Worm (Caenorhabditis elegans): ENCODE results near the gene famk-1.
A peak's percentile ranks its signal among the peaks of the same experiment; 100 is the strongest.

The famk-1 gene

ce11 chrX:15241169-15241568 lies 28.1 kb upstream of the famk-1 start (continued):
- TF ChIP-seq attf-5 (GFP tag; optimal IDR thresholded peaks at IDR 0.05) (peak; percentile 11), nhr-120 (GFP tag; IDR thresholded peaks at IDR 0.05) (no peak), F57A8.1 (GFP tag; optimal IDR thresholded peaks at IDR 0.05) (peak; percentile 18), F52B5.7 (tag; optimal IDR thresholded peaks at IDR 0.05) (peak; percentile 14), rcor-1 (GFP tag; IDR thresholded peaks at IDR 0.05) (0 out of 2 replicates have a peak, but pooled peaks have one; percentile 18), B0261.1 (tag; optimal IDR thresholded peaks at IDR 0.05) (peak; percentile 66), ceh-40 (GFP tag; IDR thresholded peaks at IDR 0.05) (0 out of 2 replicates have a peak, but pooled peaks have one; percentile 53), lin-54 (GFP tag; optimal IDR thresholded peaks at IDR 0.05) (peak; percentile 39), snpc-1.3 (tag; optimal IDR thresholded peaks at IDR 0.05; ENCODE audit: insufficient read depth) (peak; percentile 51)

ce11 chrX:15236036-15236435 lies 23.0 kb upstream of the famk-1 start:
- TF ChIP-seq sptf-2 (GFP tag; optimal IDR thresholded peaks at IDR 0.05) (no peak), hmg-20 (GFP tag; IDR thresholded peaks at IDR 0.05) (no peak), nfyb-1 (GFP tag; IDR thresholded peaks at IDR 0.05) (peak; percentile 71; the same call in 1 of the 2 replicates), zim-3 (tag; optimal IDR thresholded peaks at IDR 0.05) (peak; percentile 6), nhr-179 (tag; optimal IDR thresholded peaks at IDR 0.05) (no peak), unc-62 (GFP tag; optimal IDR thresholded peaks at IDR 0.05) (no peak), Y79H2A.3 (GFP tag; conservative IDR thresholded peaks at IDR 0.05) (no peak), ZK185.1 (tag; optimal IDR thresholded peaks at IDR 0.05; ENCODE audit: poor library complexity, severe bottlenecking) (no peak), tbx-9 (tag; optimal IDR thresholded peaks at IDR 0.05; ENCODE audit: borderline replicate concordance) (no peak), unc-130 (GFP tag; optimal IDR thresholded peaks at IDR 0.05) (no peak), dpl-1 (GFP tag; optimal IDR thresholded peaks at IDR 0.05) (no peak), Y67H2A.10 (GFP tag; conservative IDR thresholded peaks at IDR 0.05) (no peak), F37B4.10 (GFP tag; IDR thresholded peaks at IDR 0.05) (no peak), attf-3 (GFP tag; conservative IDR thresholded peaks at IDR 0.05) (no peak), B0035.1 (tag; optimal IDR thresholded peaks at IDR 0.05) (no peak), T07F8.4 (tag; optimal IDR thresholded peaks at IDR 0.05) (no peak), F23B12.7 (tag; optimal IDR thresholded peaks at IDR 0.05; ENCODE audit: insufficient read depth) (no peak), snpc-1.1 (tag; optimal IDR thresholded peaks at IDR 0.05; ENCODE audit: insufficient read depth) (no peak), F10E7.11 (tag; optimal IDR thresholded peaks at IDR 0.05) (no peak), B0336.3 (GFP tag; IDR thresholded peaks at IDR 0.05) (no peak), chd-7 (tag; optimal IDR thresholded peaks at IDR 0.05) (no peak), tbp1 (GFP tag; optimal IDR thresholded peaks at IDR 0.05) (peak; percentile 87), nfya-2 (GFP tag; IDR thresholded peaks at IDR 0.05) (no peak), bed-2 (GFP tag; IDR thresholded peaks at IDR 0.05) (no peak), pbrm-1 (GFP tag; IDR thresholded peaks at IDR 0.05) (peak; percentile 71; the same call in 1 of the 2 replicates), F55B11.4 (tag; optimal IDR thresholded peaks at IDR 0.05; ENCODE audit: borderline replicate concordance, insufficient read depth) (no peak), atf-7 (tag; optimal IDR thresholded peaks at IDR 0.05) (no peak), lin-26 (GFP tag; IDR thresholded peaks at IDR 0.05) (peak; percentile 48; the same call in 1 of the 2 replicates), ekl-4 (GFP tag; IDR thresholded peaks at IDR 0.05) (peak; percentile 76; the same call in 1 of the 2 replicates), attf-5 (GFP tag; optimal IDR thresholded peaks at IDR 0.05) (no peak), ztf-3 (GFP tag; optimal IDR thresholded peaks at IDR 0.05) (no peak), ceh-40 (GFP tag; IDR thresholded peaks at IDR 0.05) (no peak), tlf-1 (GFP tag; optimal IDR thresholded peaks at IDR 0.05) (no peak), hsf-1 (GFP tag; IDR thresholded peaks at IDR 0.05) (no peak), ztf-18 (tag; optimal IDR thresholded peaks at IDR 0.05) (peak; percentile 27), D2030.7 (GFP tag; IDR thresholded peaks at IDR 0.05) (peak; percentile 55; the same call in 1 of the 2 replicates), snpc-3.4 (tag; optimal IDR thresholded peaks at IDR 0.05) (peak; percentile 9), lin-54 (GFP tag; optimal IDR thresholded peaks at IDR 0.05) (no peak), rec-8 (tag; optimal IDR thresholded peaks at IDR 0.05) (peak in 1 of 2 experiments; percentile 23)

All from whole organism, young adult.